Worm (Caenorhabditis elegans): ENCODE data around the gene let-92.
A peak's percentile ranks its signal among the peaks of the same experiment; 100 is the strongest.

Gene let-92

ce11 chrIV:11859995-11860605 lies 1.9 kb downstream of the let-92 start, which contains the start of gene mob-1:
TSS of gene mob-1 (plus strand) at chrIV:11860555.
- TF ChIP-seq attf-6 (GFP tag; IDR thresholded peaks at IDR 0.05) = peak; percentile 59; the same call in 1 of the 2 replicates
- TF ChIP-seq ceh-58 (GFP tag; IDR thresholded peaks at IDR 0.05) = no peak
- no peak for TF ChIP-seq snpc-1.1 (tag; optimal IDR thresholded peaks at IDR 0.05; ENCODE audit: insufficient read depth)
- peak; percentile 27 for TF ChIP-seq attf-5 (GFP tag; optimal IDR thresholded peaks at IDR 0.05)
- 0 out of 2 replicates have a peak, but pooled peaks have one; percentile 48 for TF ChIP-seq F39B2.1 (GFP tag; IDR thresholded peaks at IDR 0.05)
- peak; percentile 80 for TF ChIP-seq lin-26 (GFP tag; IDR thresholded peaks at IDR 0.05)
- TF ChIP-seq cebp-1 (GFP tag; IDR thresholded peaks at IDR 0.05) = no peak
- peak; percentile 53 for TF ChIP-seq cebp-1 (tag; optimal IDR thresholded peaks at IDR 0.05)
- TF ChIP-seq dox-1 (GFP tag; IDR thresholded peaks at IDR 0.05) = peak; percentile 28; the same call in 1 of the 2 replicates
- peak; percentile 47 for TF ChIP-seq mcd-1 (GFP tag; IDR thresholded peaks at IDR 0.05)
- TF ChIP-seq B0336.3 (GFP tag; IDR thresholded peaks at IDR 0.05) = peak; percentile 75
- no peak for TF ChIP-seq nhr-90 (tag; optimal IDR thresholded peaks at IDR 0.05)
- TF ChIP-seq Y53G8AR.9 (GFP tag; conservative IDR thresholded peaks at IDR 0.05) = peak; percentile 69
- peak; percentile 7 for TF ChIP-seq B0035.1 (tag; optimal IDR thresholded peaks at IDR 0.05)
- TF ChIP-seq pbrm-1 (GFP tag; IDR thresholded peaks at IDR 0.05) = 0 out of 2 replicates have a peak, but pooled peaks have one; percentile 43
- TF ChIP-seq hrde-1 (tag; optimal IDR thresholded peaks at IDR 0.05; ENCODE audit: borderline replicate concordance) = peak; percentile 10
- peak; percentile 12 for TF ChIP-seq lin-54 (GFP tag; optimal IDR thresholded peaks at IDR 0.05)
- no peak for TF ChIP-seq hlh-12 (tag; optimal IDR thresholded peaks at IDR 0.05)
- TF ChIP-seq rcor-1 (GFP tag; IDR thresholded peaks at IDR 0.05) = no peak
- TF ChIP-seq nfyb-1 (GFP tag; IDR thresholded peaks at IDR 0.05) = peak; percentile 47; the same call in 1 of the 2 replicates
- TF ChIP-seq atf-7 (tag; optimal IDR thresholded peaks at IDR 0.05) = no peak
- peak; percentile 62 for TF ChIP-seq madf-6 (GFP tag; IDR thresholded peaks at IDR 0.05)
- 0 out of 2 replicates have a peak, but pooled peaks have one; percentile 8 for TF ChIP-seq aptf-3 (GFP tag; IDR thresholded peaks at IDR 0.05)
- TF ChIP-seq nhr-120 (GFP tag; IDR thresholded peaks at IDR 0.05) = peak; percentile 20; the same call in 1 of the 2 replicates
- TF ChIP-seq ztf-22 (GFP tag; optimal IDR thresholded peaks at IDR 0.05) = no peak
- peak; percentile 36 for TF ChIP-seq unc-130 (GFP tag; optimal IDR thresholded peaks at IDR 0.05)
- TF ChIP-seq T26A5.8 (tag; optimal IDR thresholded peaks at IDR 0.05) = no peak
- TF ChIP-seq repo-1 (tag; optimal IDR thresholded peaks at IDR 0.05) = peak; percentile 46
- TF ChIP-seq chd-7 (tag; optimal IDR thresholded peaks at IDR 0.05) = no peak
- TF ChIP-seq madf-8 (GFP tag; conservative IDR thresholded peaks at IDR 0.05) = 0 out of 2 replicates have a peak, but pooled peaks have one; percentile 8
- TF ChIP-seq hmg-1.2 (GFP tag; IDR thresholded peaks at IDR 0.05) = peak; percentile 28; the same call in 1 of the 2 replicates

- TF ChIP-seq B0019.2 (GFP tag; conservative IDR thresholded peaks at IDR 0.05) (no peak), F52B5.7 (tag; optimal IDR thresholded peaks at IDR 0.05) (no peak), aptf-2 (GFP tag; conservative IDR thresholded peaks at IDR 0.05) (no peak), nhr-80 (tag; optimal IDR thresholded peaks at IDR 0.05) (no peak), ets-4 (GFP tag; optimal IDR thresholded peaks at IDR 0.05) (no peak), T26A5.8 (tag; optimal IDR thresholded peaks at IDR 0.05) (no peak), ztf-18 (tag; optimal IDR thresholded peaks at IDR 0.05) (no peak), sdz-38 (tag; optimal IDR thresholded peaks at IDR 0.05) (no peak), nfya-1 (tag; optimal IDR thresholded peaks at IDR 0.05; ENCODE audit: borderline replicate concordance, insufficient read depth) (no peak), cebp-1 (GFP tag; IDR thresholded peaks at IDR 0.05) (no peak), cebp-1 (tag; optimal IDR thresholded peaks at IDR 0.05) (no peak), nhr-120 (GFP tag; IDR thresholded peaks at IDR 0.05) (no peak)
Observed at ce11 chrIV:11863428-11863827, 5.2 kb downstream of the let-92 start.

All from whole organism, young adult.